Fruit fly (Drosophila melanogaster) whole organism, pupa: Measurements from ENCODE around the gene CG6066.

Source experiments
- CG10348 ChIP-seq: fragments of 200-800 bp; sonication (Bioruptor generic); IDR thresholded peaks from 2 replicates; pipeline ENCODE4 v1.3.6; 2022; ENCODE audit warnings: missing biosample characterization, missing genetic modification characterization
- rn ChIP-seq: fragments of 200-800 bp; sonication (Bioruptor generic); IDR thresholded peaks from 2 replicates; pipeline ENCODE4 v1.3.6; 2022; ENCODE audit warnings: missing biosample characterization, missing genetic modification characterization

DNA sequence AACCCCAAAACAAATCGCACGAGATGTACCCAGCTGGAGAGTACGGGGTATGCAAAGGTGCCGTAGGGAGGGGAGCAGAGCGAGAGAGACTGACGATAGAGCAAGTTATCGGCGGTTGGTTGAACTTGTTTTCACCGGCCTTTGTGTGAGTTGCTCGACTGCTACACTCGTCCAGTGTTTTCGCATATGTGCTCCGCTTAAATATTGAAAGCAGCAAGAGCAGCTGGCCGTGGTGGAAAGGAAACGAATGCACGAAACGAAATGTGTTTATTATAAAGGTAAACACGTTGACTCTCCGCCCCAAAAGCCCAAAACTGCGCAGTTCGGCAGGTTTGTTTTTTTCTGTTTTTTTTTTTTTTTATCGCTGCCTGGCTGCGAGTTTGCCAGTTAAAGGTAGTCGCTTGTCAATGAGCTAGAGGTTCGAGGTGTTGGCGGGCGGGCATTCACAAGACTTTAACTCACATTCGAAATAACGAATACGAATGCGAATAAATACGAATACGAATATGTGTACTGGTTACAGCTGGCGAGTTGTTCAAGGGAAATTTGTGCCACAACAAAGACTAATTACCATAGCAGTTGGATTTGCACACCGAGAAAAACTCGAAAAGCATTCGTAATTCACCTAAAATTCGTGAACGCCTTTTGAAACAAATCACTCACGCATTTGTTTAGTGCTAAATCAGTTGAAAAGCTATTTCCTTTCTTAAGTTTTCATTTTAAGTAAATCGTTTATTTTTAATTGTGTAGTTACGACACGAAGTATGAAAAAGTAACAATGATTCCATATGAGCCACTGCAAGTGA, 13.3 kb upstream of the CG6066 start:
- TF ChIP-seq CG10348 (GFP tag; lab: Robert Waterston, UW) (no peak), rn (peak; percentile 59; the same call in 1 of the 2 replicates)
